Worm (Caenorhabditis elegans) whole organism, L4/young adult: ENCODE measurements around the gene vha-1.

ENCODE experiments used
- W03F9.2 ChIP-seq: fragments of 150-350 bp; optimal IDR thresholded peaks from 2 replicates; lab custom pipeline; 2014; ENCODE audit warnings: missing biosample characterization, missing genetic modification characterization
- him-1 ChIP-seq: sonication (generic microtip); optimal IDR thresholded peaks from 2 replicates; lab custom pipeline; 2016; ENCODE audit warnings: missing genotype, missing genetic modification reagents, missing genetic modification characterization, missing compliant biosample characterization

ce11 chrIII:9786776-9787175, 5.7 kb downstream of the vha-1 start:
- TF ChIP-seq W03F9.2 (tag; lab: Kevin White, UChicago) (no peak), him-1 (tag; lab: Kevin White, UChicago) (no peak)
